Fruit fly (Drosophila melanogaster) whole organism, embryonic: Measurements from ENCODE around the gene Adat1.

Experiments
- ATbp ChIP-seq: fragments of 200-800 bp; sonication (Bioruptor generic); optimal IDR thresholded peaks from 2 replicates; lab custom pipeline; 2017; ENCODE audit warnings: missing biosample characterization, mild to moderate bottlenecking, missing genetic modification characterization, missing genetic modification reagents
- BEAF-32 ChIP-seq: fragments of 200-800 bp; sonication (Bioruptor generic); optimal IDR thresholded peaks from 3 replicates; lab custom pipeline; 2017; ENCODE audit warnings: missing biosample characterization, missing genetic modification characterization, mild to moderate bottlenecking, moderate library complexity, missing genetic modification reagents
- CG10147 ChIP-seq: fragments of 200-800 bp; sonication (Bioruptor generic); optimal IDR thresholded peaks from 2 replicates; lab custom pipeline; 2019; ENCODE audit warnings: missing biosample characterization, mild to moderate bottlenecking, missing genetic modification characterization, moderate library complexity
- CG10959 ChIP-seq: fragments of 200-800 bp; sonication (Bioruptor generic); IDR thresholded peaks from 2 replicates; pipeline ENCODE4 v1.3.6; 2022; ENCODE audit warnings: missing biosample characterization, missing genetic modification characterization
- CG11504 ChIP-seq: fragments of 200-800 bp; sonication (Bioruptor generic); optimal IDR thresholded peaks from 3 replicates; lab custom pipeline; 2019; ENCODE audit warnings: missing biosample characterization, mild to moderate bottlenecking, missing genetic modification characterization, moderate library complexity
- CG11560 ChIP-seq: fragments of 200-800 bp; sonication (Bioruptor generic); IDR thresholded peaks from 3 replicates; pipeline ENCODE4 v1.3.6; 2022; ENCODE audit warnings: missing biosample characterization, missing genetic modification characterization
- CG1233 ChIP-seq: fragments of 200-800 bp; sonication (Bioruptor generic); optimal IDR thresholded peaks from 4 replicates; lab custom pipeline; 2018; ENCODE audit warnings: missing biosample characterization, mild to moderate bottlenecking, missing genetic modification characterization
- CG15479 ChIP-seq: fragments of 200-800 bp; sonication (Bioruptor generic); optimal IDR thresholded peaks from 3 replicates; lab custom pipeline; 2019; ENCODE audit warnings: missing biosample characterization, mild to moderate bottlenecking, missing genetic modification characterization, moderate library complexity
- CG16863 ChIP-seq: fragments of 200-800 bp; sonication (Bioruptor generic); optimal IDR thresholded peaks from 3 replicates; lab custom pipeline; 2016; ENCODE audit warnings: missing biosample characterization, missing genetic modification characterization
- CG17328 ChIP-seq: fragments of 200-800 bp; sonication (Bioruptor generic); IDR thresholded peaks from 2 replicates; pipeline ENCODE4 v1.3.6; 2022; ENCODE audit warnings: missing biosample characterization, missing genetic modification characterization
- CG17361 ChIP-seq: fragments of 200-800 bp; sonication (Bioruptor generic); IDR thresholded peaks from 3 replicates; pipeline ENCODE4 v1.3.6; 2022; ENCODE audit warnings: missing biosample characterization, missing genetic modification characterization
- CG17912 ChIP-seq: fragments of 200-800 bp; sonication (Bioruptor generic); optimal IDR thresholded peaks from 2 replicates; lab custom pipeline; 2018; ENCODE audit warnings: missing biosample characterization, mild to moderate bottlenecking, missing genetic modification characterization
- CG2199 ChIP-seq: fragments of 200-800 bp; sonication (Bioruptor generic); IDR thresholded peaks from 3 replicates; pipeline ENCODE4 v1.3.6; 2022; ENCODE audit warnings: missing biosample characterization, missing genetic modification characterization
- CG2889 ChIP-seq: fragments of 200-800 bp; sonication (Bioruptor generic); IDR thresholded peaks from 3 replicates; pipeline ENCODE4 v1.3.6; 2022; ENCODE audit warnings: missing biosample characterization, missing genetic modification characterization
- CG30431 ChIP-seq: fragments of 200-800 bp; sonication (Bioruptor generic); optimal IDR thresholded peaks from 2 replicates; lab custom pipeline; 2017; ENCODE audit warnings: missing biosample characterization, missing genetic modification characterization
- CG4328 ChIP-seq: fragments of 200-800 bp; sonication (Bioruptor generic); optimal IDR thresholded peaks from 3 replicates; lab custom pipeline; 2017; ENCODE audit warnings: missing biosample characterization, missing genetic modification reagents, missing genetic modification characterization
- CG6765 ChIP-seq: fragments of 200-800 bp; sonication (Bioruptor generic); optimal IDR thresholded peaks from 3 replicates; lab custom pipeline; 2017; ENCODE audit warnings: missing biosample characterization, mild to moderate bottlenecking, missing genetic modification characterization
- CG7928 ChIP-seq: fragments of 200-800 bp; sonication (Bioruptor generic); optimal IDR thresholded peaks from 2 replicates; lab custom pipeline; 2017; ENCODE audit warnings: missing biosample characterization, mild to moderate bottlenecking, missing genetic modification characterization
- CG9215 ChIP-seq: fragments of 200-800 bp; sonication (Bioruptor generic); IDR thresholded peaks from 2 replicates; pipeline ENCODE4 v1.3.6; 2022; ENCODE audit warnings: missing biosample characterization, missing genetic modification characterization
- Chrac-16 ChIP-seq: fragments of 200-800 bp; sonication (Bioruptor generic); optimal IDR thresholded peaks from 3 replicates; lab custom pipeline; 2016; ENCODE audit warnings: missing biosample characterization, missing genetic modification characterization
- Dref ChIP-seq: fragments of 200-800 bp; sonication (Bioruptor generic); IDR thresholded peaks from 2 replicates; pipeline ENCODE4 v1.3.6; 2022; ENCODE audit warnings: missing biosample characterization, missing genetic modification characterization
- E2f2 ChIP-seq: fragments of 200-800 bp; sonication (Bioruptor generic); IDR thresholded peaks from 2 replicates; pipeline ENCODE4 v1.3.6; 2022; ENCODE audit warnings: missing biosample characterization, missing genetic modification characterization
- H2.0 ChIP-seq: fragments of 200-800 bp; sonication (Bioruptor generic); IDR thresholded peaks from 2 replicates; pipeline ENCODE4 v1.3.6; 2022; ENCODE audit warnings: missing biosample characterization, missing genetic modification characterization
- HLH4C ChIP-seq: fragments of 200-800 bp; sonication (Bioruptor generic); IDR thresholded peaks from 3 replicates; pipeline ENCODE4 v1.3.6; 2022; ENCODE audit warnings: missing biosample characterization, missing genetic modification characterization; ENCODE audit not compliant: partially characterized antibody
- Jarid2 ChIP-seq: fragments of 200-800 bp; sonication (Bioruptor generic); optimal IDR thresholded peaks from 3 replicates; lab custom pipeline; 2017; ENCODE audit warnings: mild to moderate bottlenecking, missing biosample characterization, missing genetic modification reagents, missing genetic modification characterization
- Lim3 ChIP-seq: fragments of 200-800 bp; sonication (Bioruptor generic); IDR thresholded peaks from 2 replicates; pipeline ENCODE4 v1.3.6; 2022; ENCODE audit warnings: missing biosample characterization, missing genetic modification characterization
- NC2α ChIP-seq: fragments of 200-800 bp; sonication (Bioruptor generic); optimal IDR thresholded peaks from 2 replicates; lab custom pipeline; 2016; ENCODE audit warnings: missing biosample characterization, missing genetic modification characterization
- Pdp1 ChIP-seq, 2 experiments: fragments of 200-800 bp; sonication (Bioruptor generic); optimal IDR thresholded peaks; 3 replicates each; lab custom pipeline; 2016; ENCODE audit warnings: missing biosample characterization in 2 of 2, missing genetic modification characterization in 2 of 2, mild to moderate bottlenecking in 1 of 2, moderate library complexity in 1 of 2
- Scr ChIP-seq: fragments of 200-800 bp; sonication (Bioruptor generic); IDR thresholded peaks from 2 replicates; pipeline ENCODE4 v1.3.6; 2022; ENCODE audit warnings: missing biosample characterization, missing genetic modification characterization; ENCODE audit not compliant: partially characterized antibody
- Side ChIP-seq: fragments of 200-800 bp; sonication (Bioruptor generic); optimal IDR thresholded peaks from 2 replicates; lab custom pipeline; 2016; ENCODE audit warnings: missing biosample characterization, missing genetic modification characterization
- Sox102F ChIP-seq: fragments of 200-800 bp; sonication (Bioruptor generic); optimal IDR thresholded peaks from 2 replicates; lab custom pipeline; 2018; ENCODE audit warnings: missing biosample characterization, mild to moderate bottlenecking, missing genetic modification characterization, moderate library complexity
- ase ChIP-seq: fragments of 200-800 bp; sonication (Bioruptor generic); IDR thresholded peaks from 3 replicates; pipeline ENCODE4 v1.3.6; 2022; ENCODE audit warnings: missing biosample characterization, missing genetic modification characterization
- cad ChIP-seq: fragments of >200 bp; optimal IDR thresholded peaks from 2 replicates; lab custom pipeline; 2017; ENCODE audit warnings: missing biosample characterization, missing genetic modification characterization
- caup ChIP-seq: fragments of 200-800 bp; sonication (Bioruptor generic); optimal IDR thresholded peaks from 3 replicates; lab custom pipeline; 2017; ENCODE audit warnings: missing biosample characterization, mild to moderate bottlenecking, missing genetic modification characterization, moderate library complexity; ENCODE audit not compliant: severe bottlenecking
- emc ChIP-seq: fragments of 200-800 bp; sonication (Bioruptor generic); optimal IDR thresholded peaks from 2 replicates; lab custom pipeline; 2016; ENCODE audit warnings: missing biosample characterization, missing genetic modification characterization
- h ChIP-seq: fragments of >200 bp; optimal IDR thresholded peaks from 2 replicates; lab custom pipeline; 2017
- hkb ChIP-seq, 2 experiments: fragments of 200-800 bp in 1 of 2; fragments of >200 bp in 1 of 2; sonication (Bioruptor generic) in 1 of 2; IDR thresholded peaks in 1 of 2; optimal IDR thresholded peaks in 1 of 2; 2 replicates each; pipeline versions ENCODE4 v1.3.6 to Lab custom; 2017 to 2022; ENCODE audit warnings: missing biosample characterization in 1 of 2, missing genetic modification characterization in 1 of 2
- jigr1 ChIP-seq: fragments of 200-800 bp; sonication (Bioruptor generic); IDR thresholded peaks from 3 replicates; pipeline ENCODE4 v1.3.6; 2022; ENCODE audit warnings: missing biosample characterization, missing genetic modification characterization
- klu ChIP-seq: fragments of 200-800 bp; sonication (Bioruptor generic); IDR thresholded peaks from 2 replicates; pipeline ENCODE4 v1.3.6; 2022; ENCODE audit warnings: missing biosample characterization, missing genetic modification characterization
- luna ChIP-seq: fragments of 200-800 bp; sonication (Bioruptor generic); optimal IDR thresholded peaks from 2 replicates; lab custom pipeline; 2016; ENCODE audit warnings: missing biosample characterization, missing genetic modification characterization
- mam ChIP-seq: fragments of 200-800 bp; sonication (Bioruptor generic); optimal IDR thresholded peaks from 3 replicates; lab custom pipeline; 2016; ENCODE audit warnings: missing biosample characterization, missing genetic modification characterization
- otp ChIP-seq: fragments of 200-800 bp; sonication (Bioruptor generic); IDR thresholded peaks from 3 replicates; pipeline ENCODE4, ENCODE4 v1.3.6; 2022; ENCODE audit warnings: missing biosample characterization, missing genetic modification characterization
- pnt ChIP-seq: fragments of 200-800 bp; sonication (Bioruptor generic); optimal IDR thresholded peaks from 3 replicates; lab custom pipeline; 2016; ENCODE audit warnings: missing biosample characterization, missing genetic modification characterization
- sens ChIP-seq: fragments of 200-800 bp; sonication (Bioruptor generic); peaks from one replicate; lab custom pipeline; 2016; ENCODE audit warnings: missing biosample characterization, missing genetic modification characterization
- sisA ChIP-seq: fragments of 200-800 bp; sonication (Bioruptor generic); IDR thresholded peaks from 2 replicates; pipeline ENCODE4 v1.3.6; 2022; ENCODE audit warnings: missing biosample characterization, missing genetic modification characterization
- sna ChIP-seq: fragments of 200-800 bp; sonication (Bioruptor generic); IDR thresholded peaks from 2 replicates; pipeline ENCODE4 v1.3.6; 2022; ENCODE audit warnings: missing biosample characterization, missing genetic modification characterization; ENCODE audit not compliant: partially characterized antibody
- stc ChIP-seq: fragments of 200-800 bp; sonication (Bioruptor generic); IDR thresholded peaks from 2 replicates; pipeline ENCODE4 v1.3.6; 2022; ENCODE audit warnings: missing biosample characterization, missing genetic modification characterization
- tll ChIP-seq, 2 experiments: fragments of 200-800 bp in 1 of 2; fragments of >200 bp in 1 of 2; sonication (Bioruptor generic) in 1 of 2; optimal IDR thresholded peaks; 2 replicates each; lab custom pipeline; 2017 to 2019; ENCODE audit warnings: missing biosample characterization in 2 of 2, missing genetic modification characterization in 2 of 2, mild to moderate bottlenecking in 1 of 2, moderate library complexity in 1 of 2
- vvl ChIP-seq: fragments of 200-800 bp; sonication (Bioruptor generic); IDR thresholded peaks from 2 replicates; pipeline ENCODE4 v1.3.6; 2022; ENCODE audit warnings: missing biosample characterization, missing genetic modification characterization
- yki ChIP-seq: fragments of >200 bp; optimal IDR thresholded peaks from 3 replicates; lab custom pipeline; 2018
- z ChIP-seq: fragments of 200-800 bp; sonication (Bioruptor generic); IDR thresholded peaks from 3 replicates; pipeline ENCODE4 v1.3.6; 2022; ENCODE audit warnings: missing biosample characterization, missing genetic modification characterization

Gene Adat1

dm6 chr2L:13839744-13840151 lies 28.5 kb upstream of the Adat1 start:
- TF ChIP-seq CG16863 (GFP tag; lab: Kevin White, UChicago) (peak; percentile 81), klu (GFP tag; lab: Robert Waterston, UW) (peak; percentile 74), CG15479 (GFP tag; lab: Kevin White, UChicago) (no peak), Sox102F (GFP tag; lab: Kevin White, UChicago) (peak; percentile 90), Lim3 (GFP tag; lab: Robert Waterston, UW) (no peak), tll (GFP tag; optimal IDR thresholded peaks at IDR 0.05; lab: Kevin White, UChicago) (no peak), CG4328 (GFP tag; lab: Kevin White, UChicago) (peak; percentile 43), CG2889 (peak; percentile 58; the same call in 1 of the 3 replicates), CG2199 (GFP tag; lab: Robert Waterston, UW) (peak; percentile 74; the same call in 1 of the 3 replicates), sna (GFP tag; lab: Robert Waterston, UW) (no peak), pnt (GFP tag; lab: Kevin White, UChicago) (peak; percentile 63), Dref (GFP tag; lab: Robert Waterston, UW) (no peak), CG7928 (GFP tag; lab: Kevin White, UChicago) (peak; percentile 8), caup (GFP tag; lab: Kevin White, UChicago) (peak; percentile 47), NC2α (GFP tag; lab: Kevin White, UChicago) (peak; percentile 61), cad (no peak), CG10147 (GFP tag; lab: Kevin White, UChicago) (peak; percentile 90), CG10959 (GFP tag; lab: Robert Waterston, UW) (peak; percentile 36; the same call in 1 of the 2 replicates), sens (GFP tag; lab: Kevin White, UChicago) (peak; percentile 97), ATbp (GFP tag; lab: Kevin White, UChicago) (peak; percentile 68), yki (no peak), CG9215 (GFP tag; lab: Robert Waterston, UW) (no peak; the same call in 1 of the 2 replicates), vvl (GFP tag; lab: Robert Waterston, UW) (peak; percentile 71), CG11560 (tag; lab: Robert Waterston, UW) (no peak), otp (GFP tag; lab: Robert Waterston, UW) (peak; percentile 67; the same call in 2 of the 3 replicates), CG17361 (GFP tag; lab: Robert Waterston, UW) (peak; percentile 89), jigr1 (GFP tag; lab: Robert Waterston, UW) (peak; percentile 83; the same call in 2 of the 3 replicates), stc (peak; percentile 59), CG17328 (GFP tag; lab: Robert Waterston, UW) (peak; percentile 79), Pdp1 (GFP tag; optimal IDR thresholded peaks at IDR 0.05; lab: Kevin White, UChicago) (peak; percentile 73 to 76), CG30431 (peak; percentile 68), Jarid2 (peak; percentile 1), hkb (optimal IDR thresholded peaks at IDR 0.05; lab: Kevin White, UChicago) (no peak), hkb (GFP tag; IDR thresholded peaks at IDR 0.05; lab: Robert Waterston, UW) (peak; percentile 90), CG11504 (tag; lab: Kevin White, UChicago) (peak; percentile 95), E2f2 (GFP tag; lab: Robert Waterston, UW) (peak; percentile 67), CG6765 (peak; percentile 37), Chrac-16 (GFP tag; lab: Kevin White, UChicago) (peak; percentile 67), Side (peak; percentile 57), emc (GFP tag; lab: Kevin White, UChicago) (peak; percentile 50), z (GFP tag; lab: Robert Waterston, UW) (no peak), BEAF-32 (GFP tag; lab: Kevin White, UChicago) (no peak), sisA (GFP tag; lab: Robert Waterston, UW) (peak; percentile 80), ase (GFP tag; lab: Robert Waterston, UW) (peak; percentile 53; the same call in 1 of the 3 replicates), HLH4C (GFP tag; lab: Robert Waterston, UW) (no peak), luna (GFP tag; lab: Kevin White, UChicago) (no peak), mam (peak; percentile 79), CG17912 (GFP tag; lab: Kevin White, UChicago) (no peak), Scr (GFP tag; lab: Robert Waterston, UW) (no peak), h (lab: Kevin White, UChicago) (no peak), CG1233 (GFP tag; lab: Kevin White, UChicago) (peak; percentile 36), H2.0 (GFP tag; lab: Robert Waterston, UW) (peak; percentile 74)
